Fruit fly (Drosophila melanogaster): ENCODE data around the gene CG33172.
"Not testable (repeated sequence)": the region's sequence is repeated elsewhere in the genome, so short reads cannot be mapped to it uniquely, and the experiment has no call there.

dm6 chrX:15799085-15799557, 29.7 kb downstream of the CG33172 start, which contains the start of the genes sordd2 and CG15602:
- TF ChIP-seq CTCF, CG8478 (optimal IDR thresholded peaks at IDR 0.05): not testable (repeated sequence)

Measured in S2 (cell line).